Fruit fly (Drosophila melanogaster) whole organism, embryonic: ENCODE results near the gene Src64B.
A peak's percentile ranks its signal among the peaks of the same experiment; 100 is the strongest.

Experiments used
- Asciz ChIP-seq: fragments of 200-800 bp; sonication (Bioruptor generic); optimal IDR thresholded peaks from 2 replicates; lab custom pipeline; 2017; ENCODE audit warnings: missing biosample characterization, mild to moderate bottlenecking, missing genetic modification characterization, missing genetic modification reagents
- CG11560 ChIP-seq: fragments of 200-800 bp; sonication (Bioruptor generic); IDR thresholded peaks from 3 replicates; pipeline ENCODE4 v1.3.6; 2022; ENCODE audit warnings: missing biosample characterization, missing genetic modification characterization
- CG11695 ChIP-seq: fragments of 200-800 bp; sonication (Bioruptor generic); IDR thresholded peaks from 3 replicates; pipeline ENCODE4 v1.3.6; 2022; ENCODE audit warnings: missing biosample characterization, missing genetic modification characterization
- CG11723 ChIP-seq: fragments of 200-800 bp; sonication (Bioruptor generic); optimal IDR thresholded peaks from 2 replicates; lab custom pipeline; 2017; ENCODE audit warnings: missing biosample characterization, mild to moderate bottlenecking, missing genetic modification characterization
- CG12391 ChIP-seq: fragments of 200-800 bp; sonication (Bioruptor generic); optimal IDR thresholded peaks from 3 replicates; lab custom pipeline; 2018; ENCODE audit warnings: missing biosample characterization, mild to moderate bottlenecking, missing genetic modification characterization, moderate library complexity
- CG12942 ChIP-seq: fragments of 200-800 bp; sonication (Bioruptor generic); optimal IDR thresholded peaks from 3 replicates; lab custom pipeline; 2016; ENCODE audit warnings: missing biosample characterization, missing genetic modification characterization
- CG15601 ChIP-seq: fragments of 200-800 bp; sonication (Bioruptor generic); optimal IDR thresholded peaks from 3 replicates; lab custom pipeline; 2019; ENCODE audit warnings: missing biosample characterization, mild to moderate bottlenecking, missing genetic modification characterization, moderate library complexity
- CG17829 ChIP-seq: fragments of 200-800 bp; optimal IDR thresholded peaks from 2 replicates; lab custom pipeline; 2019; ENCODE audit warnings: missing biosample characterization, mild to moderate bottlenecking, missing genetic modification characterization, moderate library complexity
- CG17912 ChIP-seq: fragments of 200-800 bp; sonication (Bioruptor generic); optimal IDR thresholded peaks from 2 replicates; lab custom pipeline; 2018; ENCODE audit warnings: missing biosample characterization, mild to moderate bottlenecking, missing genetic modification characterization
- CG2129 ChIP-seq: fragments of 200-800 bp; sonication (Bioruptor generic); IDR thresholded peaks from 2 replicates; pipeline ENCODE4 v1.3.6; 2022; ENCODE audit warnings: missing biosample characterization, missing genetic modification characterization; ENCODE audit not compliant: partially characterized antibody
- CG2678 ChIP-seq: fragments of 200-800 bp; sonication (Bioruptor generic); optimal IDR thresholded peaks from 3 replicates; lab custom pipeline; 2019; ENCODE audit warnings: missing biosample characterization, mild to moderate bottlenecking, missing genetic modification characterization, moderate library complexity
- CG3163 ChIP-seq: fragments of 200-800 bp; sonication (Bioruptor generic); optimal IDR thresholded peaks from 3 replicates; lab custom pipeline; 2016; ENCODE audit warnings: missing biosample characterization, missing genetic modification characterization
- CG3838 ChIP-seq: fragments of 200-800 bp; sonication (Bioruptor generic); optimal IDR thresholded peaks from 3 replicates; lab custom pipeline; 2016; ENCODE audit warnings: missing biosample characterization, missing genetic modification characterization
- CG42726 ChIP-seq: fragments of 200-800 bp; sonication (Bioruptor generic); IDR thresholded peaks from 2 replicates; pipeline ENCODE4 v1.3.6; 2022; ENCODE audit warnings: missing biosample characterization, missing genetic modification characterization; ENCODE audit not compliant: partially characterized antibody
- CG4820 ChIP-seq: fragments of 200-800 bp; sonication (Bioruptor generic); optimal IDR thresholded peaks from 3 replicates; lab custom pipeline; 2016; ENCODE audit warnings: missing biosample characterization, missing genetic modification characterization
- CG7372 ChIP-seq: fragments of 200-800 bp; sonication (Bioruptor generic); IDR thresholded peaks from 2 replicates; pipeline ENCODE4 v1.3.6; 2022; ENCODE audit warnings: missing biosample characterization, missing genetic modification characterization
- CG8388 ChIP-seq: fragments of 200-800 bp; sonication (Bioruptor generic); optimal IDR thresholded peaks from 2 replicates; lab custom pipeline; 2019; ENCODE audit warnings: missing biosample characterization, mild to moderate bottlenecking, missing genetic modification characterization, moderate library complexity
- CG8478 ChIP-seq: fragments of >200 bp; optimal IDR thresholded peaks from 2 replicates; lab custom pipeline; 2018
- CG8765 ChIP-seq: fragments of 200-800 bp; sonication (Bioruptor generic); IDR thresholded peaks from 2 replicates; pipeline ENCODE4 v1.3.6; 2022; ENCODE audit warnings: missing biosample characterization, missing genetic modification characterization
- CG9817 ChIP-seq: fragments of 200-800 bp; sonication (Bioruptor generic); optimal IDR thresholded peaks from 2 replicates; lab custom pipeline; 2018; ENCODE audit warnings: missing biosample characterization, mild to moderate bottlenecking, missing genetic modification characterization, moderate library complexity
- Dad ChIP-seq: fragments of 200-800 bp; sonication (Bioruptor generic); optimal IDR thresholded peaks from 3 replicates; lab custom pipeline; 2016; ENCODE audit warnings: missing biosample characterization, missing genetic modification characterization
- Doc2 ChIP-seq: fragments of 200-800 bp; sonication (Bioruptor generic); IDR thresholded peaks from 2 replicates; pipeline ENCODE4 v1.3.6; 2022; ENCODE audit warnings: missing biosample characterization, missing genetic modification characterization
- Drgx ChIP-seq: fragments of 200-800 bp; sonication (Bioruptor generic); IDR thresholded peaks from 2 replicates; pipeline ENCODE4 v1.3.6; 2022; ENCODE audit warnings: missing biosample characterization, missing genetic modification characterization
- Ets97D ChIP-seq: fragments of 200-800 bp; sonication (Bioruptor generic); optimal IDR thresholded peaks from 3 replicates; lab custom pipeline; 2016; ENCODE audit warnings: missing biosample characterization, missing genetic modification characterization
- Fer3 ChIP-seq: fragments of 200-800 bp; sonication (Bioruptor generic); optimal IDR thresholded peaks from 2 replicates; lab custom pipeline; 2018; ENCODE audit warnings: missing biosample characterization, mild to moderate bottlenecking, missing genetic modification characterization, moderate library complexity
- H15 ChIP-seq: fragments of 200-800 bp; sonication (Bioruptor generic); IDR thresholded peaks from 3 replicates; pipeline ENCODE4 v1.3.6; 2022; ENCODE audit warnings: missing biosample characterization, missing genetic modification characterization
- Hmx ChIP-seq: fragments of 200-800 bp; sonication (Bioruptor generic); optimal IDR thresholded peaks from 2 replicates; lab custom pipeline; 2016; ENCODE audit warnings: missing biosample characterization, missing genetic modification characterization
- Hr39 ChIP-seq: fragments of >200 bp; optimal IDR thresholded peaks from 2 replicates; lab custom pipeline; 2017
- MBD-R2 ChIP-seq: fragments of 200-800 bp; sonication (Bioruptor generic); IDR thresholded peaks from 2 replicates; pipeline ENCODE4 v1.3.6; 2022; ENCODE audit warnings: missing biosample characterization, missing genetic modification characterization
- NfI ChIP-seq: fragments of 200-800 bp; sonication (Bioruptor generic); optimal IDR thresholded peaks from 3 replicates; lab custom pipeline; 2018; ENCODE audit warnings: missing biosample characterization, mild to moderate bottlenecking, missing genetic modification characterization, moderate library complexity
- Sox100B ChIP-seq: fragments of 200-800 bp; sonication (Bioruptor generic); optimal IDR thresholded peaks from 3 replicates; lab custom pipeline; 2018; ENCODE audit warnings: missing biosample characterization, mild to moderate bottlenecking, missing genetic modification characterization
- Spps ChIP-seq: fragments of 200-800 bp; sonication (Bioruptor generic); optimal IDR thresholded peaks from 2 replicates; lab custom pipeline; 2018; ENCODE audit warnings: missing biosample characterization, mild to moderate bottlenecking, missing genetic modification characterization
- Sry-β ChIP-seq: fragments of 200-800 bp; sonication (Bioruptor generic); optimal IDR thresholded peaks from 2 replicates; lab custom pipeline; 2018; ENCODE audit warnings: missing biosample characterization, mild to moderate bottlenecking, missing genetic modification characterization, moderate library complexity
- YL-1 ChIP-seq: fragments of 200-800 bp; sonication (Bioruptor generic); optimal IDR thresholded peaks from 3 replicates; lab custom pipeline; 2017; ENCODE audit warnings: missing biosample characterization, mild to moderate bottlenecking, missing genetic modification characterization
- bigmax ChIP-seq: fragments of 200-800 bp; sonication (Bioruptor generic); optimal IDR thresholded peaks from 2 replicates; lab custom pipeline; 2018; ENCODE audit warnings: missing biosample characterization, mild to moderate bottlenecking, missing genetic modification characterization
- crol ChIP-seq: fragments of 200-800 bp; sonication (Bioruptor generic); IDR thresholded peaks from 2 replicates; pipeline ENCODE4 v1.3.6; 2022; ENCODE audit warnings: missing biosample characterization, missing genetic modification characterization
- crp ChIP-seq, 2 experiments: fragments of 200-800 bp; sonication (Bioruptor generic); optimal IDR thresholded peaks; 2 replicates in 1 of 2; 3 replicates in 1 of 2; lab custom pipeline; 2017; ENCODE audit warnings: missing biosample characterization in 2 of 2, missing genetic modification characterization in 2 of 2, mild to moderate bottlenecking in 1 of 2, moderate library complexity in 1 of 2
- dpn ChIP-seq, 2 experiments: fragments of 200-800 bp; sonication (Bioruptor generic); optimal IDR thresholded peaks; 3 replicates each; lab custom pipeline; 2016; ENCODE audit warnings: missing biosample characterization in 2 of 2, missing genetic modification characterization in 2 of 2
- eyg ChIP-seq: fragments of 200-800 bp; sonication (Bioruptor generic); optimal IDR thresholded peaks from 3 replicates; lab custom pipeline; 2016; ENCODE audit warnings: missing biosample characterization, missing genetic modification characterization
- fd64A ChIP-seq: fragments of 200-800 bp; sonication (Bioruptor generic); optimal IDR thresholded peaks from 3 replicates; lab custom pipeline; 2018; ENCODE audit warnings: missing biosample characterization, mild to moderate bottlenecking, missing genetic modification characterization
- fd96Cb ChIP-seq: fragments of 200-800 bp; sonication (Bioruptor generic); optimal IDR thresholded peaks from 2 replicates; lab custom pipeline; 2018; ENCODE audit warnings: missing biosample characterization, mild to moderate bottlenecking, missing genetic modification characterization, moderate library complexity
- gsb ChIP-seq: fragments of 200-800 bp; sonication (Bioruptor generic); IDR thresholded peaks from 2 replicates; pipeline ENCODE4 v1.3.6; 2022; ENCODE audit warnings: missing biosample characterization, missing genetic modification characterization
- gsb-n ChIP-seq: fragments of 200-800 bp; sonication (Bioruptor generic); optimal IDR thresholded peaks from 3 replicates; lab custom pipeline; 2018; ENCODE audit warnings: missing biosample characterization, mild to moderate bottlenecking, missing genetic modification characterization
- hbn ChIP-seq: fragments of 200-800 bp; sonication (Bioruptor generic); IDR thresholded peaks from 2 replicates; pipeline ENCODE4 v1.3.6; 2022; ENCODE audit warnings: missing biosample characterization, missing genetic modification characterization; ENCODE audit not compliant: partially characterized antibody
- mam ChIP-seq: fragments of 200-800 bp; sonication (Bioruptor generic); optimal IDR thresholded peaks from 3 replicates; lab custom pipeline; 2016; ENCODE audit warnings: missing biosample characterization, missing genetic modification characterization
- mirr ChIP-seq: fragments of 200-800 bp; sonication (Bioruptor generic); optimal IDR thresholded peaks from 3 replicates; lab custom pipeline; 2018; ENCODE audit warnings: missing biosample characterization, mild to moderate bottlenecking, missing genetic modification characterization
- phol ChIP-seq: fragments of 200-800 bp; sonication (Bioruptor generic); optimal IDR thresholded peaks from 3 replicates; lab custom pipeline; 2018; ENCODE audit warnings: missing biosample characterization, mild to moderate bottlenecking, missing genetic modification characterization, moderate library complexity
- slou ChIP-seq: fragments of 200-800 bp; sonication (Bioruptor generic); optimal IDR thresholded peaks from 3 replicates; lab custom pipeline; 2016; ENCODE audit warnings: missing biosample characterization, missing genetic modification characterization
- tap ChIP-seq: fragments of 200-800 bp; optimal IDR thresholded peaks from 3 replicates; lab custom pipeline; 2019; ENCODE audit warnings: missing biosample characterization, mild to moderate bottlenecking, missing genetic modification characterization, moderate library complexity
- tgo ChIP-seq: fragments of 200-800 bp; sonication (Bioruptor generic); IDR thresholded peaks from 3 replicates; pipeline ENCODE4 v1.3.6; 2022; ENCODE audit warnings: missing biosample characterization, missing genetic modification characterization
- trem ChIP-seq: fragments of 200-800 bp; optimal IDR thresholded peaks from 3 replicates; lab custom pipeline; 2019; ENCODE audit warnings: missing biosample characterization, mild to moderate bottlenecking, missing genetic modification characterization, moderate library complexity
- zen ChIP-seq: fragments of 200-800 bp; sonication (Bioruptor generic); optimal IDR thresholded peaks from 3 replicates; lab custom pipeline; 2018; ENCODE audit warnings: missing biosample characterization, mild to moderate bottlenecking, missing genetic modification characterization, moderate library complexity

The Src64B gene

DNA sequence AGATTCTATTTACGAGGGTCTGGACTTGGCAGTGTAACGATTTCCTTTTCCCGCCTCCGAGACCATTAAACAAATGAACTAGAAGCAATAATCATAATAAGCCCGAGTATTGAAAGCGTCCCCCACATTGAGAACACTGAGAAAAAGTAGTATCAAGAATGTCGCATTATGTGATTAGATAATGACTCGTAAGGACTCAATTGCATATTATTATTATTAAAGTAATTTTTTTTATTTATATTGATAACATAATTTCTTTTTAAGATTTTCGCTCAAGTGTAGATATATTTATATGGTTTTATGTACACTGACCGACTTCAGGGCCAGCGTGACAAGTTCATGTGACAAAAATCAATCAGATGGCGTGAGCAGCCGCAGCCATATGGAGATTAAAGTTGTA is 22.6 kb downstream of the Src64B start (continued):
- peak in 1 of 2 experiments; percentile 26 for TF ChIP-seq dpn (GFP tag; optimal IDR thresholded peaks at IDR 0.05; lab: Kevin White, UChicago)
- no peak for TF ChIP-seq mam
- TF ChIP-seq tgo (GFP tag; lab: Robert Waterston, UW): peak; percentile 57
- TF ChIP-seq zen (tag; lab: Kevin White, UChicago): no peak
- peak; percentile 49 for TF ChIP-seq gsb-n (tag; lab: Kevin White, UChicago)
- no peak for TF ChIP-seq NfI (GFP tag; lab: Kevin White, UChicago)
- TF ChIP-seq Ets97D (GFP tag; lab: Kevin White, UChicago): no peak
- TF ChIP-seq YL-1 (GFP tag; lab: Kevin White, UChicago): no peak
- no peak for TF ChIP-seq slou (GFP tag; lab: Kevin White, UChicago)
- no peak for TF ChIP-seq Drgx (GFP tag; lab: Robert Waterston, UW)
- no peak for TF ChIP-seq eyg (GFP tag; lab: Kevin White, UChicago)
- no peak for TF ChIP-seq Hmx
- TF ChIP-seq trem (tag; lab: Kevin White, UChicago): no peak
- no peak for TF ChIP-seq mirr (GFP tag; lab: Kevin White, UChicago)
- TF ChIP-seq hbn (GFP tag; lab: Robert Waterston, UW): no peak
- no peak for TF ChIP-seq CG3163
- TF ChIP-seq CG8388 (GFP tag; lab: Kevin White, UChicago): peak; percentile 42
- TF ChIP-seq MBD-R2 (GFP tag; lab: Robert Waterston, UW): peak; percentile 24; the same call in 1 of the 2 replicates
- no peak for TF ChIP-seq CG8765 (GFP tag; lab: Robert Waterston, UW)
- no peak for TF ChIP-seq crol (GFP tag; lab: Robert Waterston, UW)
- peak; percentile 65 for TF ChIP-seq CG2678 (tag; lab: Kevin White, UChicago)
- no peak for TF ChIP-seq CG42726 (GFP tag; lab: Robert Waterston, UW)
- TF ChIP-seq Fer3 (tag; lab: Kevin White, UChicago): peak; percentile 58
- no peak for TF ChIP-seq CG11560 (tag; lab: Robert Waterston, UW)
- no peak for TF ChIP-seq Asciz (GFP tag; lab: Kevin White, UChicago)
- TF ChIP-seq Hr39 (lab: Kevin White, UChicago): no peak
- TF ChIP-seq CG17912 (GFP tag; lab: Kevin White, UChicago): no peak
- TF ChIP-seq H15 (GFP tag; lab: Robert Waterston, UW): no peak
- no peak for TF ChIP-seq Doc2 (GFP tag; lab: Robert Waterston, UW)
- peak; percentile 49; the same call in 1 of the 2 replicates for TF ChIP-seq CG7372 (GFP tag; lab: Robert Waterston, UW)
- TF ChIP-seq CG11723 (GFP tag; lab: Kevin White, UChicago): no peak
- TF ChIP-seq bigmax (GFP tag; lab: Kevin White, UChicago): no peak
- TF ChIP-seq CG3838 (GFP tag; lab: Kevin White, UChicago): no peak
- TF ChIP-seq CG11695 (GFP tag; lab: Robert Waterston, UW): peak; percentile 41; the same call in 1 of the 3 replicates
- peak; percentile 37 for TF ChIP-seq CG9817 (tag; lab: Kevin White, UChicago)
- no peak for TF ChIP-seq Sry-β
- no peak for TF ChIP-seq Spps (tag; lab: Kevin White, UChicago)
- TF ChIP-seq fd64A (GFP tag; lab: Kevin White, UChicago): no peak
- no peak for TF ChIP-seq CG12942
- TF ChIP-seq phol (tag; lab: Kevin White, UChicago): peak; percentile 48
- TF ChIP-seq CG17829 (tag; lab: Kevin White, UChicago): peak; percentile 43
- no peak for TF ChIP-seq CG2129 (GFP tag; lab: Robert Waterston, UW)
- peak; percentile 23 for TF ChIP-seq CG15601 (tag; lab: Kevin White, UChicago)
- peak; percentile 32 for TF ChIP-seq fd96Cb (tag; lab: Kevin White, UChicago)
- TF ChIP-seq crp (GFP tag; optimal IDR thresholded peaks at IDR 0.05; lab: Kevin White, UChicago): no peak
- peak; percentile 29 for TF ChIP-seq Sox100B (GFP tag; lab: Kevin White, UChicago)
- TF ChIP-seq CG4820: peak; percentile 23
- TF ChIP-seq tap (tag; lab: Kevin White, UChicago): no peak
- TF ChIP-seq gsb: no peak
- TF ChIP-seq CG12391 (tag; lab: Kevin White, UChicago): peak; percentile 55
- TF ChIP-seq CG8478 (lab: Kevin White, UChicago): no peak
- TF ChIP-seq Dad (GFP tag; lab: Kevin White, UChicago): no peak
